Worm (Caenorhabditis elegans) whole organism, L4/young adult: ENCODE results near the gene Y55B1BL.1.

ENCODE experiments used
- W03F9.2 ChIP-seq: fragments of 150-350 bp; optimal IDR thresholded peaks from 2 replicates; lab custom pipeline; 2014; ENCODE audit warnings: missing biosample characterization, missing genetic modification characterization
- dao-5 ChIP-seq: sonication (generic microtip); optimal IDR thresholded peaks from 2 replicates; lab custom pipeline; 2016; ENCODE audit warnings: missing genotype, missing genetic modification characterization, moderate library complexity, missing compliant biosample characterization
- him-1 ChIP-seq: sonication (generic microtip); optimal IDR thresholded peaks from 2 replicates; lab custom pipeline; 2016; ENCODE audit warnings: missing genotype, missing genetic modification reagents, missing genetic modification characterization, missing compliant biosample characterization

Gene Y55B1BL.1

ce11 chrIII:422553-422952 is 20.4 kb downstream of the Y55B1BL.1 start:
- no peak for TF ChIP-seq W03F9.2 (tag; lab: Kevin White, UChicago)
- TF ChIP-seq dao-5 (tag; lab: Kevin White, UChicago), result no peak
- TF ChIP-seq him-1 (tag; lab: Kevin White, UChicago), result no peak

- no peak for TF ChIP-seq dao-5 (tag; lab: Kevin White, UChicago)
- TF ChIP-seq him-1 (tag; lab: Kevin White, UChicago), result no peak
- no peak for TF ChIP-seq W03F9.2 (tag; lab: Kevin White, UChicago)
Observed at ce11 chrIII:423875-424274, 21.7 kb downstream of the Y55B1BL.1 start.

- no peak for TF ChIP-seq him-1 (tag; lab: Kevin White, UChicago)
- TF ChIP-seq dao-5 (tag; lab: Kevin White, UChicago), result no peak
- TF ChIP-seq W03F9.2 (tag; lab: Kevin White, UChicago), result no peak
Observed at ce11 chrIII:429038-429437, 26.9 kb downstream of the Y55B1BL.1 start, which contains the start of gene cec-8. cec-8 (plus strand) TSS chrIII:429338.

- TF ChIP-seq him-1 (tag; lab: Kevin White, UChicago), result no peak
- TF ChIP-seq W03F9.2 (tag; lab: Kevin White, UChicago), result no peak
- TF ChIP-seq dao-5 (tag; lab: Kevin White, UChicago), result no peak
Observed at ce11 chrIII:432988-433387, 30.8 kb downstream of the Y55B1BL.1 start.

ce11 chrIII:434361-434941 is 32.3 kb downstream of the Y55B1BL.1 start, which contains the start of gene affl-2:
affl-2 (plus strand) TSS chrIII:434891.
- TF ChIP-seq W03F9.2 (tag; lab: Kevin White, UChicago) (no peak), him-1 (tag; lab: Kevin White, UChicago) (no peak), dao-5 (tag; lab: Kevin White, UChicago) (no peak)

ce11 chrIII:437033-437432 is 34.8 kb downstream of the Y55B1BL.1 start:
- no peak for TF ChIP-seq dao-5 (tag; lab: Kevin White, UChicago)
- TF ChIP-seq W03F9.2 (tag; lab: Kevin White, UChicago), result no peak
- TF ChIP-seq him-1 (tag; lab: Kevin White, UChicago), result no peak

- TF ChIP-seq dao-5 (tag; lab: Kevin White, UChicago) (no peak), him-1 (tag; lab: Kevin White, UChicago) (no peak), W03F9.2 (tag; lab: Kevin White, UChicago) (no peak)
Observed at ce11 chrIII:439926-440325, 37.7 kb downstream of the Y55B1BL.1 start, which contains the start of gene affl-1. affl-1 (plus strand) TSS chrIII:440226.

- no peak for TF ChIP-seq him-1 (tag; lab: Kevin White, UChicago)
Observed at ce11 chrIII:444101-444500, 41.9 kb downstream of the Y55B1BL.1 start, which contains the start of gene Y55B1BR.8. Y55B1BR.8 (plus strand) TSS chrIII:444401.

- TF ChIP-seq dao-5 (tag; lab: Kevin White, UChicago), result no peak
- no peak for TF ChIP-seq W03F9.2 (tag; lab: Kevin White, UChicago)
- TF ChIP-seq him-1 (tag; lab: Kevin White, UChicago), result no peak
Observed at ce11 chrIII:446860-447259, 44.7 kb downstream of the Y55B1BL.1 start.
